Fruit fly (Drosophila melanogaster) whole organism, embryonic: Measurements from ENCODE around the gene CG13833.
A peak's percentile ranks its signal among the peaks of the same experiment; 100 is the strongest.

Experiments used
- CG12769 ChIP-seq: fragments of 200-800 bp; sonication (Bioruptor generic); optimal IDR thresholded peaks from 2 replicates; lab custom pipeline; 2019; ENCODE audit warnings: missing biosample characterization, mild to moderate bottlenecking, missing genetic modification characterization, moderate library complexity
- CG32772 ChIP-seq: fragments of 200-800 bp; sonication (Bioruptor generic); IDR thresholded peaks from 2 replicates; pipeline ENCODE4 v1.3.6; 2022; ENCODE audit warnings: missing biosample characterization, missing genetic modification characterization
- CG9437 ChIP-seq: fragments of 200-800 bp; sonication (Bioruptor generic); optimal IDR thresholded peaks from 2 replicates; lab custom pipeline; 2018; ENCODE audit warnings: missing biosample characterization, mild to moderate bottlenecking, missing genetic modification characterization
- ash1 ChIP-seq: fragments of 200-800 bp; sonication (Bioruptor generic); optimal IDR thresholded peaks from 2 replicates; lab custom pipeline; 2018; ENCODE audit warnings: missing biosample characterization, mild to moderate bottlenecking, missing genetic modification characterization
- ken ChIP-seq: fragments of 200-800 bp; sonication (Bioruptor generic); IDR thresholded peaks from 3 replicates; pipeline ENCODE4 v1.3.6; 2022; ENCODE audit warnings: missing biosample characterization, missing genetic modification characterization
- stwl ChIP-seq: fragments of 200-800 bp; sonication (Bioruptor generic); optimal IDR thresholded peaks from 3 replicates; lab custom pipeline; 2018; ENCODE audit warnings: missing biosample characterization, mild to moderate bottlenecking, missing genetic modification characterization, moderate library complexity

- TF ChIP-seq CG12769 = peak; percentile 63
- no peak for TF ChIP-seq ken (GFP tag; lab: Robert Waterston, UW)
- TF ChIP-seq ash1 (GFP tag; lab: Kevin White, UChicago) = no peak
- no peak for TF ChIP-seq CG9437 (GFP tag; lab: Kevin White, UChicago)
- no peak for TF ChIP-seq CG32772
- no peak for TF ChIP-seq stwl (tag; lab: Kevin White, UChicago)
Measured at dm6 chr3R:23048089-23048689, 12.8 kb upstream of the CG13833 start, which contains the start of gene CG17121.
